Worm (Caenorhabditis elegans) whole organism, mixed stage, embryonic: Measurements from ENCODE around the gene F58G1.8.

Source experiments
- bed-3 ChIP-seq: fragments of 200-800 bp; sonication (Bioruptor generic); optimal IDR thresholded peaks from 3 replicates; lab custom pipeline; 2018; ENCODE audit warnings: mild to moderate bottlenecking, missing genetic modification characterization, moderate library complexity, missing compliant biosample characterization
- blmp-1 ChIP-seq: fragments of 150-350 bp; optimal IDR thresholded peaks from 2 replicates; lab custom pipeline; 2014; ENCODE audit warnings: missing biosample characterization, missing genetic modification characterization
- ceh-39 ChIP-seq: fragments of 150-350 bp; optimal IDR thresholded peaks from 2 replicates; lab custom pipeline; 2014; ENCODE audit warnings: missing biosample characterization, missing genetic modification characterization
- ceh-43 ChIP-seq: fragments of 200-800 bp; sonication (Bioruptor generic); optimal IDR thresholded peaks from 2 replicates; lab custom pipeline; 2018; ENCODE audit warnings: mild to moderate bottlenecking, missing genetic modification characterization, moderate library complexity, missing compliant biosample characterization
- ceh-83 ChIP-seq: fragments of 200-800 bp; sonication (Bioruptor generic); optimal IDR thresholded peaks from 2 replicates; lab custom pipeline; 2018; ENCODE audit warnings: mild to moderate bottlenecking, missing genetic modification characterization, missing compliant biosample characterization
- ces-1 ChIP-seq: fragments of 150-350 bp; optimal IDR thresholded peaks from 2 replicates; lab custom pipeline; 2014; ENCODE audit warnings: missing biosample characterization, missing genetic modification reagents, missing genetic modification characterization
- cnd-1 ChIP-seq: fragments of 200-800 bp; sonication (Bioruptor generic); optimal IDR thresholded peaks from 2 replicates; lab custom pipeline; 2018; ENCODE audit warnings: mild to moderate bottlenecking, missing genetic modification characterization, missing compliant biosample characterization
- elt-1 ChIP-seq: sonication (generic microtip); optimal IDR thresholded peaks from 2 replicates; lab custom pipeline; 2017; ENCODE audit warnings: missing genetic modification characterization, mild to moderate bottlenecking, missing compliant biosample characterization, antibody characterized with exemption, moderate library complexity, borderline replicate concordance; ENCODE audit not compliant: insufficient read depth
- elt-3 ChIP-seq: fragments of 150-350 bp; optimal IDR thresholded peaks from 2 replicates; lab custom pipeline; 2014; ENCODE audit warnings: missing biosample characterization, missing genetic modification characterization
- flh-1 ChIP-seq: fragments of 200-800 bp; sonication (Bioruptor generic); optimal IDR thresholded peaks from 2 replicates; lab custom pipeline; 2018; ENCODE audit warnings: mild to moderate bottlenecking, missing genetic modification characterization, moderate library complexity, missing compliant biosample characterization
- ham-2 ChIP-seq: fragments of 200-800 bp; sonication (Bioruptor generic); optimal IDR thresholded peaks from 2 replicates; lab custom pipeline; 2018; ENCODE audit warnings: mild to moderate bottlenecking, missing genetic modification characterization, missing compliant biosample characterization
- lin-13 ChIP-seq: fragments of 150-350 bp; optimal IDR thresholded peaks from 2 replicates; lab custom pipeline; 2014; ENCODE audit warnings: missing biosample characterization, missing genetic modification characterization
- lin-32 ChIP-seq: fragments of 200-800 bp; sonication (Bioruptor generic); optimal IDR thresholded peaks from 2 replicates; lab custom pipeline; 2018; ENCODE audit warnings: mild to moderate bottlenecking, missing genetic modification characterization, missing compliant biosample characterization
- lsy-2 ChIP-seq: fragments of 150-350 bp; optimal IDR thresholded peaks from 2 replicates; lab custom pipeline; 2014; ENCODE audit warnings: missing biosample characterization, missing genetic modification characterization
- mab-5 ChIP-seq: fragments of 150-350 bp; optimal IDR thresholded peaks from 2 replicates; lab custom pipeline; 2014; ENCODE audit warnings: missing biosample characterization, missing genetic modification characterization
- mep-1 ChIP-seq: fragments of 150-350 bp; optimal IDR thresholded peaks from 2 replicates; lab custom pipeline; 2017; ENCODE audit warnings: missing biosample characterization, missing genetic modification reagents, missing genetic modification characterization, inconsistent platforms
- mls-2 ChIP-seq: sonication (generic microtip); optimal IDR thresholded peaks from 2 replicates; lab custom pipeline; 2016; ENCODE audit warnings: mild to moderate bottlenecking, missing genetic modification characterization, moderate library complexity, missing compliant biosample characterization
- nhr-2 ChIP-seq: fragments of 150-350 bp; optimal IDR thresholded peaks from 2 replicates; lab custom pipeline; 2014; ENCODE audit warnings: missing biosample characterization, missing genetic modification characterization
- nhr-237 ChIP-seq: fragments of 150-350 bp; optimal IDR thresholded peaks from 2 replicates; lab custom pipeline; 2014; ENCODE audit warnings: missing biosample characterization, missing genetic modification characterization
- nhr-28 ChIP-seq: fragments of 150-350 bp; optimal IDR thresholded peaks from 2 replicates; lab custom pipeline; 2014; ENCODE audit warnings: missing biosample characterization, missing genetic modification characterization
- nhr-76 ChIP-seq: sonication (generic microtip); optimal IDR thresholded peaks from 2 replicates; lab custom pipeline; 2017; ENCODE audit warnings: missing biosample characterization, missing genetic modification characterization
- sem-2 ChIP-seq: fragments of 200-800 bp; sonication (Bioruptor generic); optimal IDR thresholded peaks from 2 replicates; lab custom pipeline; 2018; ENCODE audit warnings: mild to moderate bottlenecking, missing genetic modification characterization, missing compliant biosample characterization
- snpc-4 ChIP-seq: fragments of 150-350 bp; optimal IDR thresholded peaks from 2 replicates; lab custom pipeline; 2014; ENCODE audit warnings: missing biosample characterization, missing genetic modification characterization
- tbx-8 ChIP-seq: fragments of 200-800 bp; sonication (Bioruptor generic); optimal IDR thresholded peaks from 2 replicates; lab custom pipeline; 2018; ENCODE audit warnings: mild to moderate bottlenecking, missing genetic modification characterization, moderate library complexity, missing compliant biosample characterization
- unc-120 ChIP-seq: sonication (generic microtip); optimal IDR thresholded peaks from 2 replicates; lab custom pipeline; 2017; ENCODE audit warnings: missing genetic modification characterization, missing compliant biosample characterization; ENCODE audit not compliant: poor library complexity, severe bottlenecking
- unc-39 ChIP-seq: fragments of 150-350 bp; optimal IDR thresholded peaks from 2 replicates; lab custom pipeline; 2014; ENCODE audit warnings: missing biosample characterization, missing genetic modification characterization
- unc-62 ChIP-seq: fragments of 150-350 bp; optimal IDR thresholded peaks from 2 replicates; lab custom pipeline; 2014; ENCODE audit warnings: missing biosample characterization, missing genetic modification reagents, missing genetic modification characterization
- zip-8 ChIP-seq: fragments of 150-350 bp; optimal IDR thresholded peaks from 2 replicates; lab custom pipeline; 2014; ENCODE audit warnings: missing biosample characterization, missing genetic modification characterization

F58G1.8 gene

DNA sequence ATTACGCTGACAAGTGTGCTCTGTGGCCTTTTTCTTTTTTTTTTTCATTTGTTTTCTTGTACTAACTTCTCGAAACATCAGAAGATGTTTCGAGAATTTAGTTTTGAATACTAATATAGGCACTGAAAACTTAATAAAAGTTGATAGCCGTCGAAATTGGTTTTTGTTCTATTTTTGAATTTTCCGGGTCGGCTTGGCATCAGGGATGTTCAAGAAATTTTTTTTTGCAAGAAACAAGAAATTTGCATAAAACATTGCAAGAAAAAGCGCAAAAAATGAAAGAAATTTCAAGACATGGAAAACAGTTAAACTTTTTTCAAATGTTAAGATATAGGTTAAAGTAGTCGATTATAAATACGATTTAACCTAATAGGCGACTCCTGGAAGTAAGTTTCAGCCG is 2.2 kb downstream of the F58G1.8 start:
- TF ChIP-seq nhr-2 (no peak), cnd-1 (tag; lab: Kevin White, UChicago) (no peak), tbx-8 (GFP tag; lab: Kevin White, UChicago) (no peak), ceh-43 (GFP tag; lab: Kevin White, UChicago) (no peak), lsy-2 (no peak), unc-120 (tag; lab: Kevin White, UChicago) (no peak), mab-5 (tag; lab: Kevin White, UChicago) (no peak), elt-1 (tag; lab: Kevin White, UChicago) (no peak), flh-1 (GFP tag; lab: Kevin White, UChicago) (no peak), sem-2 (GFP tag; lab: Kevin White, UChicago) (no peak), unc-62 (no peak), ham-2 (GFP tag; lab: Kevin White, UChicago) (no peak), ces-1 (GFP tag; lab: Kevin White, UChicago) (no peak), nhr-237 (tag; lab: Kevin White, UChicago) (no peak), zip-8 (tag; lab: Kevin White, UChicago) (no peak), lin-32 (no peak), ceh-39 (tag; lab: Kevin White, UChicago) (no peak), elt-3 (tag; lab: Kevin White, UChicago) (no peak), mep-1 (tag; lab: Kevin White, UChicago) (no peak), snpc-4 (tag; lab: Kevin White, UChicago) (no peak)

DNA sequence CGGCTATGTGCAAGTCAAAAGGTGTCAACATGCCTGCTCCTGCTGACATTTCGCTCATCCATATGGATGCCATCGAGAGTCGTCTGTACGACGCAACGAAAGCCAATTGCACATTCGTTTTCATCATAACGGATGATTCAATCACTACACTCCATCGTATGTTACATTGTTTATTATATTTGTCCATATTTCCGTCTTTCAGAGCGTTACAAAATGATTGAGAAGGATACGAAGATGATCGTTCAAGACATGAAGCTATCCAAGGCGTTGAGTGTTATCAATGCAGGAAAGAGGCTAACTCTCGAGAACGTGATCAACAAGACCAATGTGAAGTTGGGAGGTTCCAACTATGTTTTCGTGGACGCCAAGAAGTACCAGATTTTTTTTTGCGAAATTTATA is 4.0 kb downstream of the F58G1.8 start:
- TF ChIP-seq nhr-2 (no peak), unc-120 (tag; lab: Kevin White, UChicago) (no peak), elt-1 (tag; lab: Kevin White, UChicago) (no peak), cnd-1 (tag; lab: Kevin White, UChicago) (no peak), ceh-83 (GFP tag; lab: Kevin White, UChicago) (no peak), nhr-76 (tag; lab: Kevin White, UChicago) (no peak), blmp-1 (tag; lab: Kevin White, UChicago) (no peak), nhr-28 (tag; lab: Kevin White, UChicago) (no peak), sem-2 (GFP tag; lab: Kevin White, UChicago) (no peak), tbx-8 (GFP tag; lab: Kevin White, UChicago) (no peak), ceh-43 (GFP tag; lab: Kevin White, UChicago) (no peak), ces-1 (GFP tag; lab: Kevin White, UChicago) (no peak), bed-3 (GFP tag; lab: Kevin White, UChicago) (no peak)

- no peak for TF ChIP-seq blmp-1 (tag; lab: Kevin White, UChicago)
- peak; percentile 68 for TF ChIP-seq lin-13
- peak; percentile 48 for TF ChIP-seq mep-1 (tag; lab: Kevin White, UChicago)
These were observed 6.4 kb downstream of the F58G1.8 start, which contains the start of the genes F58G1.2 and wago-4 for ce11 chrII:12918960-12919553. F58G1.2 (minus strand) TSS chrII:12919010. wago-4 (plus strand) TSS chrII:12919551.

DNA sequence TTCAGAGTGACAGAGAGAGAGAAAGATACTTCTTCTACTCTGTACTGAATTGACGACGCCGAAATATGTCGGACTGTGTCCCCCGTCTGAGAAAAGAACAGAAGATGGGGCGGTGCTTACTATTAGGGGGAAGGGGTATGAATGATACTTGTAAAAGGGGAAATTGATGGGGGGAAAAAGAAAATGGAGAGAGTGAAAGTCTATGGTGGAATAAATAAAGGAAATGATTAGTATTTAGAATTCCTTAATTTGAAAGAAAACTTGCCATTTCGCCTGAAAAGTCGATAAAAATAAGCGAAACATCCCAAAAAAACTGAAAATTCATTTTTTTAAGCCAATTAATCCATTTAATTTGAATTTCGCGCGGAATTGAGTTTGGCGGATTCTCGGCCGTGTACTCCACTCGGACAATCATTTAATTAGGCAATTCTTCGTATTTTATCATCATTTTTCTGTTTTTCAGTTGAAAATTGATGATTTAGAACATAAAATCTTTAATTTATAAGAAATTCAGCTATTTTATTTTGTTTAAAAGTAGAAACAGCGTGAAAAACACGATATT is 10.9 kb downstream of the F58G1.8 start, which contains the start of gene F35C5.12:
TSS of gene F35C5.12 (minus strand) at position 51 of the 562 bp plus-strand sequence.
- TF ChIP-seq unc-120 (tag; lab: Kevin White, UChicago) (peak; percentile 33), mls-2 (tag; lab: Kevin White, UChicago) (no peak), ces-1 (GFP tag; lab: Kevin White, UChicago) (no peak)
- TF ChIP-seq, all 35 proteins: peak for 1

DNA sequence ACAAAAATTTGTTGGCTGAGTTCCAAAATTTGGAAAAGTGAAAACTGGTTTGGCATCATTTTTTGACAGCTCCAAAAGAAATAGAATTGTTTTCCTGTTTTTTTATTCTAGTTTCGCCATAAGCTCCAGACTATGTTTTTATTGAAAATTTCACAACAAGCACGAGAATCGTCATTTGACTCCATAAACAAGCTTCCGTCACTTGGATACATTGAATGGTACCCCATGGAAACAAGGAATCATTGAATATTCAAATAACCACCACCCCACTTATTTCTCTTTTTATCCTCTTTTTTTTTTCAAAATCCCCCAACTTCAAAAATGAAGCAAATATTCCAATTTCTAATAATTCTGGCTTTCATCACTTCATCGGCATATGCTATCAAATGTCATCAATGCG is 16.7 kb downstream of the F58G1.8 start, which contains the start of gene ddn-2:
TSS of gene ddn-2 (plus strand) at position 301 of the 400 bp plus-strand sequence.
- TF ChIP-seq ham-2 (GFP tag; lab: Kevin White, UChicago), result no peak

DNA sequence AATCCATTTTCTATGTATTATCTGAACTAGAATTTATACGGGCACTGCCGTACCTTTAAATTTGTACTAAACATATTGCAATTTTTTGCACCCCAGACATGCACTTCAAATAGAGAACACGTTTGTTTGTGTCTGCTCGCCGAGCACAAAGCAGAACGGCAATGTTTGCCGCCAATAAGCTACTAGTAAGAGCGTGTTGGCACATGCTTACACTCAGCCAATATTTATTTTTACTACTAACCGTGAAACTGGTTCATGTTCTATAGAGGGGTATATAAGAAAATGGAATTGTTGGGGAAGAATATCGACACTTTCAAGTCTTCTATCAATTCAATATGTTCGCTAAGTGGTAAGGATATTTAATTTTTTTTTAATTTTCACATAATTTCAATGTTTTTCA is 18.4 kb downstream of the F58G1.8 start, which contains the start of gene nspb-11:
TSS of gene nspb-11 (plus strand) at position 301 of the 400 bp plus-strand sequence.
- TF ChIP-seq unc-39 (tag; lab: Kevin White, UChicago), result no peak
